Worm (Caenorhabditis elegans) whole organism, young adult: ENCODE results near the gene mnat-1.
A peak's percentile ranks its signal among the peaks of the same experiment; 100 is the strongest.

Experiments used
- B0019.2 ChIP-seq: fragments of 200-800 bp; sonication (Bioruptor generic); conservative IDR thresholded peaks from 2 replicates; pipeline ENCODE4 v1.3.6; 2022; ENCODE audit warnings: missing genetic modification reagents, missing genetic modification characterization, missing compliant biosample characterization
- B0035.1 ChIP-seq: sonication (generic microtip); optimal IDR thresholded peaks from 2 replicates; lab custom pipeline; 2016; ENCODE audit warnings: missing genetic modification characterization, mild to moderate bottlenecking, missing compliant biosample characterization, missing genotype, missing genetic modification reagents
- C06A6.2 ChIP-seq: fragments of 200-800 bp; sonication (Bioruptor generic); conservative IDR thresholded peaks from 2 replicates; pipeline ENCODE4 v1.3.6; 2022; ENCODE audit warnings: missing genetic modification characterization, missing compliant biosample characterization
- F22D6.2 ChIP-seq: sonication (generic microtip); optimal IDR thresholded peaks from 2 replicates; lab custom pipeline; 2016; ENCODE audit warnings: mild to moderate bottlenecking, missing genetic modification characterization, missing compliant biosample characterization
- F37B4.10 ChIP-seq: fragments of 200-800 bp; sonication (Bioruptor generic); IDR thresholded peaks from 2 replicates; pipeline ENCODE4 v1.3.6; 2022; ENCODE audit warnings: missing genetic modification characterization, missing compliant biosample characterization
- F55B11.4 ChIP-seq: sonication (generic microtip); optimal IDR thresholded peaks from 2 replicates; lab custom pipeline; 2016; ENCODE audit warnings: missing compliant biosample characterization, missing genetic modification characterization, borderline replicate concordance; ENCODE audit not compliant: insufficient read depth
- T07F8.4 ChIP-seq: sonication (generic microtip); optimal IDR thresholded peaks from 2 replicates; lab custom pipeline; 2016; ENCODE audit warnings: mild to moderate bottlenecking, missing genetic modification characterization, moderate library complexity, missing compliant biosample characterization
- T26A5.8 ChIP-seq: sonication (generic microtip); optimal IDR thresholded peaks from 2 replicates; lab custom pipeline; 2016; ENCODE audit warnings: missing genetic modification characterization, missing compliant biosample characterization
- Y53F4B.3 ChIP-seq: fragments of 200-800 bp; sonication (Bioruptor generic); IDR thresholded peaks from 2 replicates; pipeline ENCODE4 v1.3.6; 2022; ENCODE audit warnings: missing genetic modification reagents, missing genetic modification characterization, missing compliant biosample characterization
- Y67H2A.10 ChIP-seq: fragments of 200-800 bp; sonication (Bioruptor generic); conservative IDR thresholded peaks from 2 replicates; pipeline ENCODE4 v1.3.6; 2022; ENCODE audit warnings: missing genetic modification reagents, missing genetic modification characterization, missing compliant biosample characterization
- Y95B8A.8 ChIP-seq: fragments of 200-800 bp; sonication (Bioruptor generic); IDR thresholded peaks from 2 replicates; pipeline ENCODE4 v1.3.6; 2022; ENCODE audit warnings: missing genetic modification reagents, missing genetic modification characterization, missing compliant biosample characterization
- ZK185.1 ChIP-seq: sonication (generic microtip); optimal IDR thresholded peaks from 2 replicates; lab custom pipeline; 2016; ENCODE audit warnings: mild to moderate bottlenecking, missing genetic modification characterization, missing compliant biosample characterization; ENCODE audit not compliant: poor library complexity, severe bottlenecking
- aptf-2 ChIP-seq: fragments of 200-800 bp; sonication (Bioruptor generic); conservative IDR thresholded peaks from 2 replicates; pipeline ENCODE4 v1.3.6; 2022; ENCODE audit warnings: missing genetic modification reagents, missing genetic modification characterization, missing compliant biosample characterization
- atf-7 ChIP-seq: sonication (generic microtip); optimal IDR thresholded peaks from 2 replicates; lab custom pipeline; 2017; ENCODE audit warnings: mild to moderate bottlenecking, missing genetic modification characterization, missing compliant biosample characterization
- attf-5 ChIP-seq: fragments of 200-800 bp; sonication (Bioruptor generic); optimal IDR thresholded peaks from 2 replicates; lab custom pipeline; 2018; ENCODE audit warnings: mild to moderate bottlenecking, missing genetic modification characterization, missing compliant biosample characterization
- ccch-3 ChIP-seq: fragments of 200-800 bp; sonication (Bioruptor generic); optimal IDR thresholded peaks from 2 replicates; lab custom pipeline; 2018; ENCODE audit warnings: mild to moderate bottlenecking, missing genetic modification characterization, missing compliant biosample characterization
- cebp-2 ChIP-seq: fragments of 200-800 bp; sonication (Bioruptor generic); IDR thresholded peaks from 2 replicates; pipeline ENCODE4 v1.3.6; 2022; ENCODE audit warnings: missing genetic modification characterization, missing compliant biosample characterization
- ceh-40 ChIP-seq: fragments of 200-800 bp; sonication (Bioruptor generic); IDR thresholded peaks from 2 replicates; pipeline ENCODE4 v1.3.6; 2022; ENCODE audit warnings: missing genetic modification characterization, missing compliant biosample characterization
- ceh-79 ChIP-seq: sonication (generic microtip); optimal IDR thresholded peaks from 2 replicates; lab custom pipeline; 2017; ENCODE audit warnings: mild to moderate bottlenecking, missing genetic modification characterization, missing compliant biosample characterization
- chd-7 ChIP-seq: sonication (generic microtip); optimal IDR thresholded peaks from 2 replicates; lab custom pipeline; 2016; ENCODE audit warnings: mild to moderate bottlenecking, missing genetic modification characterization, moderate library complexity, missing compliant biosample characterization
- die-1 ChIP-seq: sonication (generic microtip); optimal IDR thresholded peaks from 2 replicates; lab custom pipeline; 2016; ENCODE audit warnings: missing genotype, mild to moderate bottlenecking, missing genetic modification characterization, missing compliant biosample characterization
- dox-1 ChIP-seq: fragments of 200-800 bp; sonication (Bioruptor generic); IDR thresholded peaks from 2 replicates; pipeline ENCODE4 v1.3.6; 2022; ENCODE audit warnings: missing genetic modification reagents, missing genetic modification characterization, missing compliant biosample characterization
- dpff-1 ChIP-seq: sonication (generic microtip); optimal IDR thresholded peaks from 2 replicates; lab custom pipeline; 2017; ENCODE audit warnings: mild to moderate bottlenecking, missing genetic modification characterization, missing compliant biosample characterization
- egrh-3 ChIP-seq: fragments of 200-800 bp; sonication (Bioruptor generic); IDR thresholded peaks from 2 replicates; pipeline ENCODE4 v1.3.6; 2022; ENCODE audit warnings: missing genetic modification reagents, missing genetic modification characterization, missing compliant biosample characterization
- fkh-3 ChIP-seq: sonication (generic microtip); optimal IDR thresholded peaks from 2 replicates; lab custom pipeline; 2016; ENCODE audit warnings: mild to moderate bottlenecking, missing genetic modification characterization, missing compliant biosample characterization
- him-1 ChIP-seq: sonication (generic microtip); optimal IDR thresholded peaks from 2 replicates; lab custom pipeline; 2016; ENCODE audit warnings: missing genotype, missing genetic modification reagents, missing genetic modification characterization, missing compliant biosample characterization
- hmg-1.2 ChIP-seq: fragments of 200-800 bp; sonication (Bioruptor generic); IDR thresholded peaks from 2 replicates; pipeline ENCODE4 v1.3.6; 2022; ENCODE audit warnings: missing genetic modification reagents, missing genetic modification characterization, missing compliant biosample characterization
- lag-1 ChIP-seq: fragments of 200-800 bp; sonication (Bioruptor generic); IDR thresholded peaks from 2 replicates; pipeline ENCODE4 v1.3.6; 2022; ENCODE audit warnings: missing genetic modification reagents, missing genetic modification characterization, missing compliant biosample characterization
- let-526 ChIP-seq: fragments of 200-800 bp; sonication (Bioruptor generic); IDR thresholded peaks from 2 replicates; pipeline ENCODE4 v1.3.6; 2022; ENCODE audit warnings: missing genetic modification reagents, missing genetic modification characterization, missing compliant biosample characterization
- let-607 ChIP-seq, 2 experiments: fragments of 200-800 bp in 1 of 2; sonication (Bioruptor generic) in 1 of 2; sonication (generic microtip) in 1 of 2; optimal IDR thresholded peaks; 2 replicates each; lab custom pipeline; 2016 to 2018; ENCODE audit warnings: mild to moderate bottlenecking in 2 of 2, missing compliant biosample characterization in 2 of 2, missing genetic modification characterization in 2 of 2, moderate library complexity in 2 of 2, missing genotype in 1 of 2
- lin-54 ChIP-seq: fragments of 200-800 bp; sonication (Bioruptor generic); optimal IDR thresholded peaks from 2 replicates; lab custom pipeline; 2018; ENCODE audit warnings: mild to moderate bottlenecking, missing genetic modification characterization, missing compliant biosample characterization
- lsl-1 ChIP-seq: fragments of 200-800 bp; sonication (Bioruptor generic); optimal IDR thresholded peaks from 2 replicates; lab custom pipeline; 2018; ENCODE audit warnings: mild to moderate bottlenecking, missing genetic modification characterization, moderate library complexity, missing compliant biosample characterization
- lsy-27 ChIP-seq: sonication (generic microtip); optimal IDR thresholded peaks from 2 replicates; lab custom pipeline; 2017; ENCODE audit warnings: missing genetic modification characterization, mild to moderate bottlenecking, missing compliant biosample characterization, antibody characterized with exemption, missing genotype, borderline replicate concordance; ENCODE audit not compliant: insufficient read depth
- madf-10 ChIP-seq: sonication (generic microtip); optimal IDR thresholded peaks from 2 replicates; lab custom pipeline; 2016; ENCODE audit warnings: mild to moderate bottlenecking, missing genetic modification characterization, missing compliant biosample characterization
- madf-6 ChIP-seq: fragments of 200-800 bp; sonication (Bioruptor generic); IDR thresholded peaks from 2 replicates; pipeline ENCODE4 v1.3.6; 2022; ENCODE audit warnings: missing genetic modification reagents, missing genetic modification characterization, missing compliant biosample characterization
- nhr-179 ChIP-seq: sonication (generic microtip); optimal IDR thresholded peaks from 2 replicates; lab custom pipeline; 2016; ENCODE audit warnings: mild to moderate bottlenecking, missing genetic modification characterization, missing compliant biosample characterization
- nhr-90 ChIP-seq: sonication (generic microtip); optimal IDR thresholded peaks from 2 replicates; lab custom pipeline; 2016; ENCODE audit warnings: missing genotype, mild to moderate bottlenecking, missing genetic modification characterization, missing compliant biosample characterization
- rpc-1 ChIP-seq, 2 experiments: fragments of 150-350 bp in 1 of 2; sonication (generic microtip) in 1 of 2; optimal IDR thresholded peaks; 2 replicates each; lab custom pipeline; 2014 to 2018; ENCODE audit warnings: missing biosample characterization in 1 of 2, missing genetic modification characterization in 1 of 2, missing genetic modification reagents in 1 of 2, missing genotype in 1 of 2
- snpc-1.1 ChIP-seq: sonication (generic microtip); optimal IDR thresholded peaks from 2 replicates; lab custom pipeline; 2017; ENCODE audit warnings: missing genetic modification characterization, mild to moderate bottlenecking, missing compliant biosample characterization, antibody characterized with exemption, moderate library complexity, missing genotype, missing genetic modification reagents; ENCODE audit not compliant: insufficient read depth
- snpc-4 ChIP-seq, 5 experiments: fragments of 150-350 bp in 1 of 5; sonication (generic microtip) in 4 of 5; optimal IDR thresholded peaks; 2 replicates each; lab custom pipeline; 2014 to 2018; ENCODE audit warnings: missing genetic modification characterization in 5 of 5, missing biosample characterization in 3 of 5, antibody characterized with exemption in 2 of 5, mild to moderate bottlenecking in 2 of 5, missing compliant biosample characterization in 2 of 5, missing genotype in 2 of 5, moderate library complexity in 2 of 5, missing genetic modification reagents in 1 of 5
- tbx-9 ChIP-seq: sonication (generic microtip); optimal IDR thresholded peaks from 2 replicates; lab custom pipeline; 2016; ENCODE audit warnings: borderline replicate concordance, missing genetic modification characterization, inconsistent platforms, missing compliant biosample characterization
- tlf-1 ChIP-seq: fragments of 200-800 bp; sonication (Bioruptor generic); optimal IDR thresholded peaks from 2 replicates; lab custom pipeline; 2018; ENCODE audit warnings: mild to moderate bottlenecking, missing genetic modification characterization, missing compliant biosample characterization
- xnd-1 ChIP-seq: sonication (generic microtip); optimal IDR thresholded peaks from 2 replicates; lab custom pipeline; 2016; ENCODE audit warnings: missing genotype, missing genetic modification reagents, missing genetic modification characterization, missing compliant biosample characterization
- zim-3 ChIP-seq: sonication (generic microtip); optimal IDR thresholded peaks from 2 replicates; lab custom pipeline; 2017; ENCODE audit warnings: mild to moderate bottlenecking, missing genetic modification characterization, moderate library complexity, missing compliant biosample characterization
- ztf-26 ChIP-seq: sonication (generic microtip); optimal IDR thresholded peaks from 2 replicates; lab custom pipeline; 2017; ENCODE audit warnings: missing genetic modification characterization, missing compliant biosample characterization
- ztf-3 ChIP-seq: fragments of 200-800 bp; sonication (Bioruptor generic); optimal IDR thresholded peaks from 2 replicates; lab custom pipeline; 2018; ENCODE audit warnings: mild to moderate bottlenecking, missing genetic modification characterization, missing compliant biosample characterization
- ztf-6 ChIP-seq: fragments of 200-800 bp; sonication (Bioruptor generic); IDR thresholded peaks from 2 replicates; pipeline ENCODE4 v1.3.6; 2022; ENCODE audit warnings: missing genetic modification reagents, missing genetic modification characterization, missing compliant biosample characterization

mnat-1 gene

ce11 chrII:2450990-2451389 lies 27.5 kb downstream of the mnat-1 start (continued):
- no peak for TF ChIP-seq lsy-27 (tag; lab: Kevin White, UChicago)
- TF ChIP-seq fkh-3 (tag; lab: Kevin White, UChicago) = no peak
- peak; percentile 24 for TF ChIP-seq madf-10
- TF ChIP-seq atf-7 = no peak
- peak; percentile 93 for TF ChIP-seq Y95B8A.8 (GFP tag; lab: Robert Waterston, UW)
- peak; percentile 84 for TF ChIP-seq lsl-1 (GFP tag; lab: Kevin White, UChicago)
- TF ChIP-seq die-1 = no peak
- TF ChIP-seq T26A5.8 (tag; lab: Kevin White, UChicago) = no peak
- TF ChIP-seq attf-5 (GFP tag; lab: Kevin White, UChicago) = peak; percentile 51
- TF ChIP-seq Y53F4B.3 (GFP tag; lab: Robert Waterston, UW) = no peak
- TF ChIP-seq him-1 (tag; lab: Kevin White, UChicago) = peak; percentile 47
- no peak for TF ChIP-seq F22D6.2 (tag; lab: Kevin White, UChicago)
- TF ChIP-seq rpc-1 (optimal IDR thresholded peaks at IDR 0.05; lab: Kevin White, UChicago) = no peak
- no peak for TF ChIP-seq rpc-1 (tag; optimal IDR thresholded peaks at IDR 0.05; lab: Kevin White, UChicago)
- TF ChIP-seq snpc-4 (GFP tag; optimal IDR thresholded peaks at IDR 0.05; lab: Kevin White, UChicago) = no peak
- peak in 2 of 4 experiments; percentile 2 to 36 for TF ChIP-seq snpc-4 (tag; optimal IDR thresholded peaks at IDR 0.05; lab: Kevin White, UChicago)
- TF ChIP-seq xnd-1 (tag; lab: Kevin White, UChicago) = peak; percentile 98
- no peak for TF ChIP-seq cebp-2 (GFP tag; lab: Robert Waterston, UW)
- no peak for TF ChIP-seq zim-3
- TF ChIP-seq B0035.1 (tag; lab: Kevin White, UChicago) = no peak
- TF ChIP-seq tlf-1 (GFP tag; lab: Kevin White, UChicago) = peak; percentile 74
- peak; percentile 25 for TF ChIP-seq chd-7 (tag; lab: Kevin White, UChicago)
- peak; percentile 84; the same call in 1 of the 2 replicates for TF ChIP-seq ztf-6 (GFP tag; lab: Robert Waterston, UW)
- no peak for TF ChIP-seq C06A6.2 (GFP tag; lab: Robert Waterston, UW)
- TF ChIP-seq lin-54 (GFP tag; lab: Kevin White, UChicago) = peak; percentile 95
- TF ChIP-seq let-607 (tag; optimal IDR thresholded peaks at IDR 0.05; lab: Kevin White, UChicago) = no peak
- 0 out of 2 replicates have a peak, but pooled peaks have one; percentile 39 for TF ChIP-seq ceh-40 (GFP tag; lab: Robert Waterston, UW)
- TF ChIP-seq dox-1 (GFP tag; lab: Robert Waterston, UW) = peak; percentile 95
- TF ChIP-seq F37B4.10 (GFP tag; lab: Robert Waterston, UW) = no peak
- TF ChIP-seq ccch-3 (GFP tag; lab: Kevin White, UChicago) = no peak
- TF ChIP-seq dpff-1 = no peak
- no peak for TF ChIP-seq ztf-3
- peak; percentile 100 for TF ChIP-seq madf-6 (GFP tag; lab: Robert Waterston, UW)
- TF ChIP-seq snpc-1.1 (tag; lab: Kevin White, UChicago) = no peak
- TF ChIP-seq nhr-90 (tag; lab: Kevin White, UChicago) = no peak
- TF ChIP-seq ztf-26 = no peak
- peak; percentile 82 for TF ChIP-seq Y67H2A.10
- TF ChIP-seq lag-1 (GFP tag; lab: Robert Waterston, UW) = no peak
- 0 out of 2 replicates have a peak, but pooled peaks have one; percentile 24 for TF ChIP-seq let-526 (GFP tag; lab: Robert Waterston, UW)
- no peak for TF ChIP-seq ceh-79 (tag; lab: Kevin White, UChicago)
- no peak for TF ChIP-seq nhr-179 (tag; lab: Kevin White, UChicago)
- TF ChIP-seq ZK185.1 (tag; lab: Kevin White, UChicago) = no peak
- TF ChIP-seq hmg-1.2 = peak; percentile 68
- peak; percentile 92 for TF ChIP-seq B0019.2 (GFP tag; lab: Robert Waterston, UW)
- peak; percentile 63 for TF ChIP-seq egrh-3
- TF ChIP-seq T07F8.4 (tag; lab: Kevin White, UChicago) = no peak
- TF ChIP-seq tbx-9 (tag; lab: Kevin White, UChicago) = no peak
- no peak for TF ChIP-seq F55B11.4 (tag; lab: Kevin White, UChicago)
- TF ChIP-seq aptf-2 (GFP tag; lab: Robert Waterston, UW) = peak; percentile 84
